Fruit fly (Drosophila melanogaster) whole organism, prepupa: ENCODE results near the gene CG17734.

Experiments used
- Blimp-1 ChIP-seq: fragments of 200-800 bp; sonication (Bioruptor generic); optimal IDR thresholded peaks from 3 replicates; lab custom pipeline; 2017; ENCODE audit warnings: missing biosample characterization, missing genetic modification characterization, mild to moderate bottlenecking, moderate library complexity, missing genetic modification reagents
- CG10631 ChIP-seq: fragments of 200-800 bp; sonication (Bioruptor generic); optimal IDR thresholded peaks from 2 replicates; lab custom pipeline; 2016; ENCODE audit warnings: missing biosample characterization, missing genetic modification characterization
- CG10669 ChIP-seq: fragments of 200-800 bp; sonication (Bioruptor generic); optimal IDR thresholded peaks from 3 replicates; lab custom pipeline; 2018; ENCODE audit warnings: missing biosample characterization, mild to moderate bottlenecking, missing genetic modification characterization, moderate library complexity
- CG11294 ChIP-seq: fragments of 200-800 bp; sonication (Bioruptor generic); IDR thresholded peaks from 2 replicates; pipeline ENCODE4 v1.3.6; 2022; ENCODE audit warnings: missing biosample characterization, missing genetic modification characterization
- CG11762 ChIP-seq: fragments of 200-800 bp; sonication (Bioruptor generic); optimal IDR thresholded peaks from 3 replicates; lab custom pipeline; 2016; ENCODE audit warnings: missing biosample characterization, missing genetic modification characterization; ENCODE audit not compliant: insufficient read depth
- CG11902 ChIP-seq: fragments of 200-800 bp; sonication (Bioruptor generic); optimal IDR thresholded peaks from 3 replicates; lab custom pipeline; 2016; ENCODE audit warnings: missing biosample characterization, missing genetic modification characterization
- CG15336 ChIP-seq: fragments of 200-800 bp; sonication (Bioruptor generic); IDR thresholded peaks from 2 replicates; pipeline ENCODE4 v1.3.6; 2022; ENCODE audit warnings: missing biosample characterization, missing genetic modification characterization
- CG1621 ChIP-seq: fragments of 200-800 bp; sonication (Bioruptor generic); optimal IDR thresholded peaks from 3 replicates; lab custom pipeline; 2018; ENCODE audit warnings: missing biosample characterization, mild to moderate bottlenecking, missing genetic modification characterization
- CG3032 ChIP-seq: fragments of 200-800 bp; optimal IDR thresholded peaks from 2 replicates; lab custom pipeline; 2019; ENCODE audit warnings: missing biosample characterization, mild to moderate bottlenecking, missing genetic modification characterization, moderate library complexity
- CG31627 ChIP-seq: fragments of 200-800 bp; sonication (Bioruptor generic); optimal IDR thresholded peaks from 3 replicates; lab custom pipeline; 2016; ENCODE audit warnings: missing biosample characterization, missing genetic modification characterization
- CG32006 ChIP-seq: fragments of 200-800 bp; sonication (Bioruptor generic); optimal IDR thresholded peaks from 3 replicates; lab custom pipeline; 2017; ENCODE audit warnings: missing biosample characterization, mild to moderate bottlenecking, missing genetic modification characterization
- CG4318 ChIP-seq: fragments of 200-800 bp; sonication (Bioruptor generic); optimal IDR thresholded peaks from 3 replicates; lab custom pipeline; 2017; ENCODE audit warnings: missing biosample characterization, mild to moderate bottlenecking, missing genetic modification characterization
- CG6163 ChIP-seq: fragments of 200-800 bp; sonication (Bioruptor generic); IDR thresholded peaks from 3 replicates; pipeline ENCODE4 v1.3.6; 2022; ENCODE audit warnings: missing biosample characterization, missing genetic modification characterization
- CG6808 ChIP-seq: fragments of 200-800 bp; sonication (Bioruptor generic); optimal IDR thresholded peaks from 3 replicates; lab custom pipeline; 2017; ENCODE audit warnings: missing biosample characterization, missing genetic modification characterization, mild to moderate bottlenecking, moderate library complexity, missing genetic modification reagents
- CG6854 ChIP-seq: fragments of 200-800 bp; sonication (Bioruptor generic); optimal IDR thresholded peaks from 2 replicates; lab custom pipeline; 2017; ENCODE audit warnings: missing biosample characterization, mild to moderate bottlenecking, missing genetic modification characterization
- CG7368 ChIP-seq: fragments of 200-800 bp; sonication (Bioruptor generic); optimal IDR thresholded peaks from 3 replicates; lab custom pipeline; 2016; ENCODE audit warnings: missing biosample characterization, missing genetic modification characterization
- CG8319 ChIP-seq: fragments of 200-800 bp; sonication (Bioruptor generic); optimal IDR thresholded peaks from 3 replicates; lab custom pipeline; 2016; ENCODE audit warnings: missing biosample characterization, missing genetic modification characterization
- CG8632 ChIP-seq: fragments of 200-800 bp; sonication (Bioruptor generic); optimal IDR thresholded peaks from 3 replicates; lab custom pipeline; 2016; ENCODE audit warnings: missing biosample characterization, missing genetic modification characterization
- Eip78C ChIP-seq: fragments of 200-800 bp; sonication (Bioruptor generic); peaks from one replicate; lab custom pipeline; 2016; ENCODE audit warnings: missing biosample characterization, missing genetic modification characterization
- Eip93F ChIP-seq: fragments of 200-800 bp; sonication (Bioruptor generic); optimal IDR thresholded peaks from 2 replicates; lab custom pipeline; 2016; ENCODE audit warnings: missing biosample characterization, mild to moderate bottlenecking, missing genetic modification characterization
- Ets96B ChIP-seq: fragments of 200-800 bp; optimal IDR thresholded peaks from 2 replicates; lab custom pipeline; 2019; ENCODE audit warnings: missing biosample characterization, mild to moderate bottlenecking, missing genetic modification characterization, moderate library complexity
- Gug ChIP-seq: fragments of 200-800 bp; sonication (Bioruptor generic); IDR thresholded peaks from 2 replicates; pipeline ENCODE4 v1.3.6; 2022; ENCODE audit warnings: missing biosample characterization, missing genetic modification characterization
- Lpt ChIP-seq: fragments of 200-800 bp; sonication (Bioruptor generic); optimal IDR thresholded peaks from 3 replicates; lab custom pipeline; 2016; ENCODE audit warnings: missing biosample characterization, missing genetic modification characterization
- Met ChIP-seq: fragments of 200-800 bp; sonication (Bioruptor generic); optimal IDR thresholded peaks from 3 replicates; lab custom pipeline; 2016; ENCODE audit warnings: missing biosample characterization, missing genetic modification characterization
- Sox102F ChIP-seq: fragments of 200-800 bp; sonication (Bioruptor generic); optimal IDR thresholded peaks from 2 replicates; lab custom pipeline; 2016; ENCODE audit warnings: missing biosample characterization, mild to moderate bottlenecking, missing genetic modification characterization
- Sox14 ChIP-seq: fragments of 200-800 bp; sonication (Bioruptor generic); optimal IDR thresholded peaks from 3 replicates; lab custom pipeline; 2016; ENCODE audit warnings: missing biosample characterization, missing genetic modification characterization
- Sox15 ChIP-seq: fragments of 200-800 bp; sonication (Bioruptor generic); optimal IDR thresholded peaks from 3 replicates; lab custom pipeline; 2016; ENCODE audit warnings: missing biosample characterization, missing genetic modification characterization
- achi ChIP-seq: fragments of 200-800 bp; sonication (Bioruptor generic); optimal IDR thresholded peaks from 3 replicates; lab custom pipeline; 2016; ENCODE audit warnings: missing biosample characterization, missing genetic modification characterization
- acj6 ChIP-seq: fragments of 200-800 bp; sonication (Bioruptor generic); optimal IDR thresholded peaks from 3 replicates; lab custom pipeline; 2016; ENCODE audit warnings: missing biosample characterization, missing genetic modification characterization
- dac ChIP-seq: fragments of 200-800 bp; sonication (Bioruptor generic); optimal IDR thresholded peaks from 2 replicates; lab custom pipeline; 2017; ENCODE audit warnings: missing biosample characterization, mild to moderate bottlenecking, missing genetic modification characterization
- eg ChIP-seq: fragments of 200-800 bp; sonication (Bioruptor generic); IDR thresholded peaks from 3 replicates; pipeline ENCODE4 v1.3.6; 2022; ENCODE audit warnings: missing biosample characterization, missing genetic modification characterization
- esn ChIP-seq: fragments of 200-800 bp; sonication (Bioruptor generic); optimal IDR thresholded peaks from 2 replicates; lab custom pipeline; 2016; ENCODE audit warnings: missing biosample characterization, mild to moderate bottlenecking, missing genetic modification characterization, moderate library complexity
- fd59A ChIP-seq: fragments of 200-800 bp; sonication (Bioruptor generic); optimal IDR thresholded peaks from 2 replicates; lab custom pipeline; 2017; ENCODE audit warnings: missing biosample characterization, mild to moderate bottlenecking, missing genetic modification characterization, missing genetic modification reagents
- fkh ChIP-seq: fragments of 200-800 bp; sonication (Bioruptor generic); optimal IDR thresholded peaks from 3 replicates; lab custom pipeline; 2017; ENCODE audit warnings: missing biosample characterization, mild to moderate bottlenecking, missing genetic modification characterization, moderate library complexity
- lz ChIP-seq: fragments of 200-800 bp; sonication (Bioruptor generic); optimal IDR thresholded peaks from 3 replicates; lab custom pipeline; 2016; ENCODE audit warnings: missing biosample characterization, missing genetic modification characterization
- net ChIP-seq: fragments of 200-800 bp; sonication (Bioruptor generic); optimal IDR thresholded peaks from 3 replicates; lab custom pipeline; 2016; ENCODE audit warnings: missing biosample characterization, missing genetic modification characterization
- pdm3 ChIP-seq: fragments of 200-800 bp; sonication (Bioruptor generic); optimal IDR thresholded peaks from 3 replicates; lab custom pipeline; 2016; ENCODE audit warnings: missing biosample characterization, missing genetic modification characterization
- salr ChIP-seq, 2 experiments: fragments of 200-800 bp; sonication (Bioruptor generic); optimal IDR thresholded peaks; 3 replicates each; lab custom pipeline; 2016 to 2018; ENCODE audit warnings: missing biosample characterization in 2 of 2, missing genetic modification characterization in 2 of 2, mild to moderate bottlenecking in 1 of 2
- spab ChIP-seq: fragments of 200-800 bp; sonication (Bioruptor generic); optimal IDR thresholded peaks from 2 replicates; lab custom pipeline; 2017; ENCODE audit warnings: missing biosample characterization, mild to moderate bottlenecking, missing genetic modification characterization, missing genetic modification reagents
- svp ChIP-seq: fragments of 200-800 bp; sonication (Bioruptor generic); peaks from one replicate; lab custom pipeline; 2016; ENCODE audit warnings: missing biosample characterization, missing genetic modification characterization
- topi ChIP-seq: fragments of 200-800 bp; sonication (Bioruptor generic); optimal IDR thresholded peaks from 3 replicates; lab custom pipeline; 2016; ENCODE audit warnings: missing biosample characterization, missing genetic modification characterization

Gene CG17734

DNA sequence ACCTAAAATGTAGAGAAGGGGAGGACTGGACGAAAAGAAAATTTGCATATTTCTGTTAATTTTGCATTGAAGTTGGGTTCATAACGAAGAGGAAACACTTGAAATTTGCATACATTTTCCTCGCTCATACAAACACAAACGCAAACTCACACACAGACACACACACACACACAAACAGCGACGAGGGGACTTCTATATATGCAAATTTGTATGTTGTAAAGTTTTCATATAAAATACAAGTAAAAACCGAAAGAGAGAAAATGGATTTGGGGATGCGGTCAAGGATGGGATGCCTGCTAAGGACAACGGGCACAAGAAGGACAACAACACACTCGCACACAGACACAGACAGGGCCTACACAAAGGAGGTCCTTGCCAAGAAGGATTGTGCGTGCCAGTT lies 13.7 kb upstream of the CG17734 start:
- no peak for TF ChIP-seq CG11762 (GFP tag; lab: Kevin White, UChicago)
- no peak for TF ChIP-seq Eip78C (GFP tag; lab: Kevin White, UChicago)
- TF ChIP-seq CG1621 (tag; lab: Kevin White, UChicago): no peak
- TF ChIP-seq CG31627: no peak
- TF ChIP-seq Gug (GFP tag; lab: Robert Waterston, UW): no peak
- TF ChIP-seq achi: no peak
- no peak for TF ChIP-seq salr (GFP tag; optimal IDR thresholded peaks at IDR 0.05; lab: Kevin White, UChicago)
- TF ChIP-seq CG32006: no peak
- no peak for TF ChIP-seq esn
- no peak for TF ChIP-seq acj6
- no peak for TF ChIP-seq fkh (GFP tag; lab: Kevin White, UChicago)
- TF ChIP-seq Met (GFP tag; lab: Kevin White, UChicago): no peak
- no peak for TF ChIP-seq eg (GFP tag; lab: Robert Waterston, UW)
- TF ChIP-seq lz (GFP tag; lab: Kevin White, UChicago): no peak
- no peak for TF ChIP-seq svp (GFP tag; lab: Kevin White, UChicago)
- TF ChIP-seq Ets96B (tag; lab: Kevin White, UChicago): no peak
- TF ChIP-seq CG10669 (GFP tag; lab: Kevin White, UChicago): no peak
- TF ChIP-seq CG4318 (GFP tag; lab: Kevin White, UChicago): no peak
- TF ChIP-seq Sox15 (GFP tag; lab: Kevin White, UChicago): no peak
- TF ChIP-seq CG11294 (GFP tag; lab: Robert Waterston, UW): no peak

- TF ChIP-seq fd59A (GFP tag; lab: Kevin White, UChicago) (no peak), acj6 (no peak), salr (GFP tag; optimal IDR thresholded peaks at IDR 0.05; lab: Kevin White, UChicago) (no peak), CG4318 (GFP tag; lab: Kevin White, UChicago) (no peak), Blimp-1 (GFP tag; lab: Kevin White, UChicago) (no peak), svp (GFP tag; lab: Kevin White, UChicago) (no peak)
- TF ChIP-seq, all 60 proteins: peak for 0
These were observed 10.7 kb upstream of the CG17734 start for dm6 chr3R:11254382-11254953.

DNA sequence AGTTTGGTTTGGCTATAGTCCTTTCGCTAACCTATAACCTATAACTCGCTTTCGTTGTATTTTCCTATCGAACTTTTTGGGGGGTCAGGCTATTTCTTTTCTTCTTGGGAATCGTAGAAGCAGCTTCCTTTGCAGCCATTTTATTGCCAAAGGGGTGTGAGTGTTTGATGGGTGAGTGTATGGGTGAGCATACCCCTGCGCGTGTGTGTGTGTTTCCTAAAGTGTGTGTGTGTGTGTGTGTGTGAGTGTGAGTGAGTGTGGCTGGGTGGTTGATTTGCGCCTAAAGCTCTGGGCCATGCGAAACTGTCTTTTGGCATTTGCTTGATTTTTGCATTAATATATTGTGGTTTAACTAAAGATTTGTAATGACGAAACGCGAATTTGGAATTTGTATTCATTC lies 10.0 kb upstream of the CG17734 start:
- TF ChIP-seq CG3032 (tag; lab: Kevin White, UChicago) (no peak), fd59A (GFP tag; lab: Kevin White, UChicago) (no peak), Lpt (GFP tag; lab: Kevin White, UChicago) (no peak), CG8319 (GFP tag; lab: Kevin White, UChicago) (no peak), CG31627 (no peak), Sox102F (GFP tag; lab: Kevin White, UChicago) (no peak), Eip93F (no peak), CG11902 (GFP tag; lab: Kevin White, UChicago) (no peak), pdm3 (GFP tag; lab: Kevin White, UChicago) (no peak), spab (GFP tag; lab: Kevin White, UChicago) (no peak), dac (GFP tag; lab: Kevin White, UChicago) (no peak), CG8632 (no peak), net (GFP tag; lab: Kevin White, UChicago) (no peak), Ets96B (tag; lab: Kevin White, UChicago) (no peak), eg (GFP tag; lab: Robert Waterston, UW) (no peak)

dm6 chr3R:11246865-11247264 lies 3.1 kb upstream of the CG17734 start:
- no peak for TF ChIP-seq salr (GFP tag; optimal IDR thresholded peaks at IDR 0.05; lab: Kevin White, UChicago)
- no peak for TF ChIP-seq net (GFP tag; lab: Kevin White, UChicago)
- TF ChIP-seq CG10631 (GFP tag; lab: Kevin White, UChicago): no peak
- TF ChIP-seq CG4318 (GFP tag; lab: Kevin White, UChicago): no peak
- TF ChIP-seq Lpt (GFP tag; lab: Kevin White, UChicago): no peak
- no peak for TF ChIP-seq Eip78C (GFP tag; lab: Kevin White, UChicago)
- no peak for TF ChIP-seq CG6808
- no peak for TF ChIP-seq topi
- no peak for TF ChIP-seq CG32006
- no peak for TF ChIP-seq CG7368 (GFP tag; lab: Kevin White, UChicago)
- no peak for TF ChIP-seq CG8632
- no peak for TF ChIP-seq Gug (GFP tag; lab: Robert Waterston, UW)
- TF ChIP-seq CG11294 (GFP tag; lab: Robert Waterston, UW): no peak
- no peak for TF ChIP-seq Sox14 (GFP tag; lab: Kevin White, UChicago)
- no peak for TF ChIP-seq CG8319 (GFP tag; lab: Kevin White, UChicago)
- no peak for TF ChIP-seq eg (GFP tag; lab: Robert Waterston, UW)
- TF ChIP-seq fkh (GFP tag; lab: Kevin White, UChicago): no peak
- TF ChIP-seq CG6163 (GFP tag; lab: Robert Waterston, UW): no peak
- TF ChIP-seq CG6854 (GFP tag; lab: Kevin White, UChicago): no peak
- no peak for TF ChIP-seq CG15336 (GFP tag; lab: Robert Waterston, UW)
